Fruit fly (Drosophila melanogaster) whole organism, embryonic: ENCODE data around the gene CG6654.

Experiments used
- Awh ChIP-seq: fragments of 200-800 bp; sonication (Bioruptor generic); IDR thresholded peaks from 2 replicates; pipeline ENCODE4, ENCODE4 v1.3.6; 2022; ENCODE audit warnings: missing biosample characterization, missing genetic modification characterization
- B-H1 ChIP-seq: fragments of 200-800 bp; sonication (Bioruptor generic); IDR thresholded peaks from 3 replicates; pipeline ENCODE4 v1.3.6; 2022; ENCODE audit warnings: missing biosample characterization, missing genetic modification characterization
- Bteb2 ChIP-seq: fragments of 200-800 bp; sonication (Bioruptor generic); optimal IDR thresholded peaks from 2 replicates; lab custom pipeline; 2016; ENCODE audit warnings: missing biosample characterization, missing genetic modification characterization
- CG10321 ChIP-seq: fragments of 200-800 bp; sonication (Bioruptor generic); IDR thresholded peaks from 2 replicates; pipeline ENCODE4 v1.3.6; 2022; ENCODE audit warnings: missing biosample characterization, missing genetic modification characterization
- CG10462 ChIP-seq: fragments of 200-800 bp; sonication (Bioruptor generic); optimal IDR thresholded peaks from 2 replicates; lab custom pipeline; 2016; ENCODE audit warnings: missing biosample characterization, missing genetic modification characterization
- CG10654 ChIP-seq: fragments of 200-800 bp; sonication (Bioruptor generic); optimal IDR thresholded peaks from 2 replicates; lab custom pipeline; 2016; ENCODE audit warnings: missing biosample characterization, missing genetic modification characterization
- CG10959 ChIP-seq: fragments of 200-800 bp; sonication (Bioruptor generic); IDR thresholded peaks from 2 replicates; pipeline ENCODE4 v1.3.6; 2022; ENCODE audit warnings: missing biosample characterization, missing genetic modification characterization
- CG11456 ChIP-seq: fragments of 200-800 bp; sonication (Bioruptor generic); IDR thresholded peaks from 3 replicates; pipeline ENCODE4 v1.3.6; 2022; ENCODE audit warnings: missing biosample characterization, missing genetic modification characterization
- CG12155 ChIP-seq: fragments of 200-800 bp; sonication (Bioruptor generic); optimal IDR thresholded peaks from 3 replicates; lab custom pipeline; 2016; ENCODE audit warnings: missing biosample characterization, missing genetic modification characterization
- CG1233 ChIP-seq: fragments of 200-800 bp; sonication (Bioruptor generic); optimal IDR thresholded peaks from 4 replicates; lab custom pipeline; 2018; ENCODE audit warnings: missing biosample characterization, mild to moderate bottlenecking, missing genetic modification characterization
- CG15601 ChIP-seq: fragments of 200-800 bp; sonication (Bioruptor generic); optimal IDR thresholded peaks from 3 replicates; lab custom pipeline; 2019; ENCODE audit warnings: missing biosample characterization, mild to moderate bottlenecking, missing genetic modification characterization, moderate library complexity
- CG16813 ChIP-seq: fragments of 200-800 bp; sonication (Bioruptor generic); IDR thresholded peaks from 3 replicates; pipeline ENCODE4 v1.3.6; 2022; ENCODE audit warnings: missing biosample characterization, missing genetic modification characterization; ENCODE audit not compliant: partially characterized antibody
- CG17359 ChIP-seq: fragments of 200-800 bp; sonication (Bioruptor generic); optimal IDR thresholded peaks from 3 replicates; lab custom pipeline; 2018; ENCODE audit warnings: missing biosample characterization, mild to moderate bottlenecking, missing genetic modification characterization, moderate library complexity
- CG17802 ChIP-seq: fragments of 200-800 bp; sonication (Bioruptor generic); optimal IDR thresholded peaks from 2 replicates; lab custom pipeline; 2018; ENCODE audit warnings: missing biosample characterization, mild to moderate bottlenecking, missing genetic modification characterization, moderate library complexity
- CG18619 ChIP-seq: fragments of 200-800 bp; sonication (Bioruptor generic); optimal IDR thresholded peaks from 3 replicates; lab custom pipeline; 2017; ENCODE audit warnings: missing biosample characterization, mild to moderate bottlenecking, missing genetic modification characterization
- CG31388 ChIP-seq: fragments of 200-800 bp; sonication (Bioruptor generic); optimal IDR thresholded peaks from 2 replicates; lab custom pipeline; 2016; ENCODE audit warnings: missing biosample characterization, missing genetic modification characterization
- CG3995 ChIP-seq: fragments of 200-800 bp; sonication (Bioruptor generic); optimal IDR thresholded peaks from 3 replicates; lab custom pipeline; 2016; ENCODE audit warnings: missing biosample characterization, missing genetic modification characterization
- CG42726 ChIP-seq: fragments of 200-800 bp; sonication (Bioruptor generic); IDR thresholded peaks from 2 replicates; pipeline ENCODE4 v1.3.6; 2022; ENCODE audit warnings: missing biosample characterization, missing genetic modification characterization; ENCODE audit not compliant: partially characterized antibody
- CG7745 ChIP-seq: fragments of 200-800 bp; sonication (Bioruptor generic); optimal IDR thresholded peaks from 2 replicates; lab custom pipeline; 2018; ENCODE audit warnings: missing biosample characterization, mild to moderate bottlenecking, missing genetic modification characterization, moderate library complexity
- CHES-1-like ChIP-seq: fragments of 200-800 bp; sonication (Bioruptor generic); optimal IDR thresholded peaks from 2 replicates; lab custom pipeline; 2016; ENCODE audit warnings: missing biosample characterization, missing genetic modification characterization
- CTCF ChIP-seq: fragments of 200-800 bp; sonication (Bioruptor generic); optimal IDR thresholded peaks from 2 replicates; lab custom pipeline; 2017; ENCODE audit warnings: missing biosample characterization, mild to moderate bottlenecking, missing genetic modification characterization, moderate library complexity
- CoRest ChIP-seq: fragments of 200-800 bp; sonication (Bioruptor generic); optimal IDR thresholded peaks from 3 replicates; lab custom pipeline; 2018; ENCODE audit warnings: missing biosample characterization, mild to moderate bottlenecking, missing genetic modification characterization, moderate library complexity
- Dip2 ChIP-seq: fragments of 200-800 bp; sonication (Bioruptor generic); IDR thresholded peaks from 2 replicates; pipeline ENCODE4 v1.3.6; 2022; ENCODE audit warnings: missing biosample characterization, missing genetic modification characterization
- Dp ChIP-seq: fragments of 200-800 bp; sonication (Bioruptor generic); optimal IDR thresholded peaks from 2 replicates; lab custom pipeline; 2018; ENCODE audit warnings: missing biosample characterization, mild to moderate bottlenecking, missing genetic modification characterization, moderate library complexity
- Dref ChIP-seq: fragments of 200-800 bp; sonication (Bioruptor generic); IDR thresholded peaks from 2 replicates; pipeline ENCODE4 v1.3.6; 2022; ENCODE audit warnings: missing biosample characterization, missing genetic modification characterization
- Elba2 ChIP-seq: fragments of 200-800 bp; sonication (Bioruptor generic); optimal IDR thresholded peaks from 3 replicates; lab custom pipeline; 2016; ENCODE audit warnings: missing biosample characterization, missing genetic modification characterization
- Hand ChIP-seq: fragments of 200-800 bp; sonication (Bioruptor generic); optimal IDR thresholded peaks from 2 replicates; lab custom pipeline; 2017; ENCODE audit warnings: mild to moderate bottlenecking, missing biosample characterization, missing genetic modification reagents, missing genetic modification characterization
- Hr39 ChIP-seq: fragments of >200 bp; optimal IDR thresholded peaks from 2 replicates; lab custom pipeline; 2017
- NFAT ChIP-seq: fragments of 200-800 bp; sonication (Bioruptor generic); IDR thresholded peaks from 2 replicates; pipeline ENCODE4 v1.3.6; 2022; ENCODE audit warnings: missing biosample characterization, missing genetic modification characterization
- Oli ChIP-seq: fragments of 200-800 bp; sonication (Bioruptor generic); optimal IDR thresholded peaks from 2 replicates; lab custom pipeline; 2018; ENCODE audit warnings: missing biosample characterization, mild to moderate bottlenecking, missing genetic modification characterization, moderate library complexity
- Opbp ChIP-seq: fragments of 200-800 bp; sonication (Bioruptor generic); IDR thresholded peaks from 3 replicates; pipeline ENCODE4 v1.3.6; 2022; ENCODE audit warnings: missing biosample characterization, missing genetic modification characterization; ENCODE audit not compliant: partially characterized antibody
- Ravus ChIP-seq: fragments of 200-800 bp; sonication (Bioruptor generic); IDR thresholded peaks from 2 replicates; pipeline ENCODE4 v1.3.6; 2022; ENCODE audit warnings: missing biosample characterization, missing genetic modification characterization
- Sin3A ChIP-seq: fragments of >200 bp; optimal IDR thresholded peaks from 2 replicates; lab custom pipeline; 2018
- btn ChIP-seq: fragments of 200-800 bp; sonication (Bioruptor generic); optimal IDR thresholded peaks from 2 replicates; lab custom pipeline; 2016; ENCODE audit warnings: missing biosample characterization, missing genetic modification characterization
- crol ChIP-seq: fragments of 200-800 bp; sonication (Bioruptor generic); IDR thresholded peaks from 2 replicates; pipeline ENCODE4 v1.3.6; 2022; ENCODE audit warnings: missing biosample characterization, missing genetic modification characterization
- crp ChIP-seq, 2 experiments: fragments of 200-800 bp; sonication (Bioruptor generic); optimal IDR thresholded peaks; 2 replicates in 1 of 2; 3 replicates in 1 of 2; lab custom pipeline; 2017; ENCODE audit warnings: missing biosample characterization in 2 of 2, missing genetic modification characterization in 2 of 2, mild to moderate bottlenecking in 1 of 2, moderate library complexity in 1 of 2
- dati ChIP-seq: fragments of 200-800 bp; sonication (Bioruptor generic); IDR thresholded peaks from 2 replicates; pipeline ENCODE4 v1.3.6; 2022; ENCODE audit warnings: missing biosample characterization, missing genetic modification characterization
- fd64A ChIP-seq: fragments of 200-800 bp; sonication (Bioruptor generic); optimal IDR thresholded peaks from 3 replicates; lab custom pipeline; 2018; ENCODE audit warnings: missing biosample characterization, mild to moderate bottlenecking, missing genetic modification characterization
- grau ChIP-seq: fragments of 200-800 bp; optimal IDR thresholded peaks from 3 replicates; lab custom pipeline; 2019; ENCODE audit warnings: missing biosample characterization, mild to moderate bottlenecking, missing genetic modification characterization, moderate library complexity
- gsb-n ChIP-seq: fragments of 200-800 bp; sonication (Bioruptor generic); optimal IDR thresholded peaks from 3 replicates; lab custom pipeline; 2018; ENCODE audit warnings: missing biosample characterization, mild to moderate bottlenecking, missing genetic modification characterization
- jigr1 ChIP-seq: fragments of 200-800 bp; sonication (Bioruptor generic); IDR thresholded peaks from 3 replicates; pipeline ENCODE4 v1.3.6; 2022; ENCODE audit warnings: missing biosample characterization, missing genetic modification characterization
- lbe ChIP-seq: fragments of 200-800 bp; sonication (Bioruptor generic); optimal IDR thresholded peaks from 2 replicates; lab custom pipeline; 2016; ENCODE audit warnings: missing biosample characterization, mild to moderate bottlenecking, missing genetic modification characterization
- mirr ChIP-seq: fragments of 200-800 bp; sonication (Bioruptor generic); optimal IDR thresholded peaks from 3 replicates; lab custom pipeline; 2018; ENCODE audit warnings: missing biosample characterization, mild to moderate bottlenecking, missing genetic modification characterization
- repo ChIP-seq: fragments of 200-800 bp; sonication (Bioruptor generic); optimal IDR thresholded peaks from 2 replicates; lab custom pipeline; 2016; ENCODE audit warnings: missing biosample characterization, missing genetic modification characterization
- rib ChIP-seq: fragments of 200-800 bp; sonication (Bioruptor generic); IDR thresholded peaks from 2 replicates; pipeline ENCODE4 v1.3.6; 2022; ENCODE audit warnings: missing biosample characterization, missing genetic modification characterization
- row ChIP-seq: fragments of 200-800 bp; sonication (Bioruptor generic); IDR thresholded peaks from 3 replicates; pipeline ENCODE4 v1.3.6; 2022; ENCODE audit warnings: missing biosample characterization, missing genetic modification characterization
- run ChIP-seq: fragments of 200-800 bp; sonication (Bioruptor generic); optimal IDR thresholded peaks from 3 replicates; lab custom pipeline; 2018; ENCODE audit warnings: missing biosample characterization, mild to moderate bottlenecking, missing genetic modification characterization
- sc ChIP-seq, 3 experiments: fragments of >200 bp in 2 of 3; fragments of 200-800 bp in 1 of 3; sonication (Bioruptor generic) in 1 of 3; optimal IDR thresholded peaks; 2 replicates in 2 of 3; 3 replicates in 1 of 3; lab custom pipeline; 2017; ENCODE audit warnings: mild to moderate bottlenecking in 1 of 3, missing biosample characterization in 1 of 3, missing genetic modification characterization in 1 of 3, missing genetic modification reagents in 1 of 3
- seq ChIP-seq: fragments of 200-800 bp; sonication (Bioruptor generic); IDR thresholded peaks from 2 replicates; pipeline ENCODE4 v1.3.6; 2022; ENCODE audit warnings: missing biosample characterization, missing genetic modification characterization
- sna ChIP-seq: fragments of 200-800 bp; sonication (Bioruptor generic); IDR thresholded peaks from 2 replicates; pipeline ENCODE4 v1.3.6; 2022; ENCODE audit warnings: missing biosample characterization, missing genetic modification characterization; ENCODE audit not compliant: partially characterized antibody
- stc ChIP-seq: fragments of 200-800 bp; sonication (Bioruptor generic); IDR thresholded peaks from 2 replicates; pipeline ENCODE4 v1.3.6; 2022; ENCODE audit warnings: missing biosample characterization, missing genetic modification characterization
- wdn ChIP-seq: fragments of 200-800 bp; sonication (Bioruptor generic); IDR thresholded peaks from 2 replicates; pipeline ENCODE4 v1.3.6; 2022; ENCODE audit warnings: missing biosample characterization, missing genetic modification characterization

CG6654 gene

DNA sequence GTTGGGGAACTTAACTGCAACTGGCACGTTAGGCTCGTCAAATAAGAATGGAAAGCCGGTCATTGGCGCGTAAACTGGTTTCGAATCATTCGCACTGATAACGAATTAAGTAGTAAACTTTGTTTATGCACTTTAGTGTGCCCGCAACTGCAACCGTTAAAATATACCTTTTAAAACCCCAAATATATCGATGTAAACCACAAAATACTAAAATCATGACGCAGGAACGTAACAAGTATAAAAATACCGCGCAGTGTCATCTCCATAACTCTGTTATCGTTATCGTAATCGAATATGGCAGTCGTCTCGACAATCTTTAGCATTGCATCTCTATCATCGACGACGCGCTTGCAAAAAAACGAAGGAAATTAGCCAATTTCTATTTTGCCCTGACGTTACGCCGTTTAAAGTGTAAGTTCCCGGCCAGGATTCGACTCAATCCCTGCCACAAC is 11.8 kb upstream of the CG6654 start, which contains the start of the genes CG31344 and Caf1-55 (continued):
- TF ChIP-seq CG16813 (peak; percentile 71), CG1233 (GFP tag; lab: Kevin White, UChicago) (no peak), CG12155 (peak; percentile 12), CG42726 (GFP tag; lab: Robert Waterston, UW) (peak; percentile 39; the same call in 1 of the 2 replicates), CG10321 (GFP tag; lab: Robert Waterston, UW) (no peak), Bteb2 (GFP tag; lab: Kevin White, UChicago) (peak; percentile 8), wdn (no peak), CTCF (no peak), CG15601 (tag; lab: Kevin White, UChicago) (peak; percentile 32), gsb-n (peak; percentile 21), CG18619 (no peak), repo (GFP tag; lab: Kevin White, UChicago) (no peak), CG31388 (GFP tag; lab: Kevin White, UChicago) (no peak), CG3995 (peak; percentile 78), Sin3A (peak; percentile 70), Hr39 (lab: Kevin White, UChicago) (no peak), NFAT (GFP tag; lab: Robert Waterston, UW) (no peak), Opbp (GFP tag; lab: Robert Waterston, UW) (peak; percentile 49; the same call in 1 of the 3 replicates), CoRest (tag; lab: Kevin White, UChicago) (peak; percentile 26), jigr1 (no peak), btn (GFP tag; lab: Kevin White, UChicago) (no peak), CG10462 (GFP tag; lab: Kevin White, UChicago) (no peak), Dref (GFP tag; lab: Robert Waterston, UW) (peak; percentile 92), crol (GFP tag; lab: Robert Waterston, UW) (no peak), run (no peak), CG10959 (no peak), B-H1 (GFP tag; lab: Robert Waterston, UW) (no peak), fd64A (no peak), CG7745 (tag; lab: Kevin White, UChicago) (no peak), sc (optimal IDR thresholded peaks at IDR 0.05; lab: Kevin White, UChicago) (no peak), sc (GFP tag; optimal IDR thresholded peaks at IDR 0.05; lab: Kevin White, UChicago) (no peak), row (GFP tag; lab: Robert Waterston, UW) (peak; percentile 58), Elba2 (no peak), Hand (GFP tag; lab: Kevin White, UChicago) (no peak), Dip2 (GFP tag; lab: Robert Waterston, UW) (no peak), grau (tag; lab: Kevin White, UChicago) (no peak), Dp (GFP tag; lab: Kevin White, UChicago) (peak; percentile 77), CHES-1-like (peak; percentile 71), crp (GFP tag; optimal IDR thresholded peaks at IDR 0.05; lab: Kevin White, UChicago) (peak in 1 of 2 experiments; percentile 40), mirr (GFP tag; lab: Kevin White, UChicago) (no peak), Oli (no peak), seq (GFP tag; lab: Robert Waterston, UW) (no peak), Ravus (GFP tag; lab: Robert Waterston, UW) (no peak), rib (GFP tag; lab: Robert Waterston, UW) (no peak), dati (GFP tag; lab: Robert Waterston, UW) (no peak), sna (GFP tag; lab: Robert Waterston, UW) (peak; percentile 72), CG10654 (no peak), lbe (GFP tag; lab: Kevin White, UChicago) (peak; percentile 55), CG11456 (no peak), CG17359 (tag; lab: Kevin White, UChicago) (no peak), stc (no peak), CG17802 (tag; lab: Kevin White, UChicago) (no peak), Awh (GFP tag; lab: Robert Waterston, UW) (no peak)
